Worm (Caenorhabditis elegans): ENCODE results near the gene tsp-8.

DNA sequence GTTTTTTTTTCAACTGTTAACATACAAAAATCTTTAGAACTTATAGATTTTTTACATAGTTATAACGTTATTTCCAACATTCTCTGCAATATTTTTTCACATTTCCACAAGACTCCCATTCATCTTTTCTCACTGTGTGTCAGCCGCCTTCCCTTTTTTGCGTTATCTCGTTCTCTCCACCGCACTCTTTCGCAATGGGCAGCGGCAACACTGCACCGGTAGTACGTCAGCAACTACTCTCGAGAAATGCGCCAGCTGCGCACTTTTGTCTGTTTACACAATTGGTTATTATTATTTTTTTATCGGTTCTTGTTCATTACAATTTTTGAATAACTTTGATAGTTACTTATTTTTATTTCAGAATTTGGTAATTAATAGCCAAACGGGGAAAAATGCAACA, 17.6 kb upstream of the tsp-8 start, which contains the start of gene C05G5.2:
- no peak for TF ChIP-seq ztf-11 (tag; optimal IDR thresholded peaks at IDR 0.05)
- TF ChIP-seq lsy-2 (tag; optimal IDR thresholded peaks at IDR 0.05): peak; percentile 68
- peak; percentile 42 for TF ChIP-seq ces-1 (GFP tag; optimal IDR thresholded peaks at IDR 0.05)
- no peak for TF ChIP-seq elt-1 (tag; optimal IDR thresholded peaks at IDR 0.05; ENCODE audit: borderline replicate concordance, insufficient read depth)
- TF ChIP-seq mep-1 (tag; optimal IDR thresholded peaks at IDR 0.05): peak; percentile 92
- TF ChIP-seq lin-13 (tag; optimal IDR thresholded peaks at IDR 0.05): peak; percentile 51
- peak; percentile 6 for TF ChIP-seq ceh-43 (GFP tag; optimal IDR thresholded peaks at IDR 0.05)
- no peak for TF ChIP-seq unc-39 (tag; optimal IDR thresholded peaks at IDR 0.05)
- no peak for TF ChIP-seq nhr-12 (tag; optimal IDR thresholded peaks at IDR 0.05)
- TF ChIP-seq blmp-1 (tag; optimal IDR thresholded peaks at IDR 0.05): no peak

All from whole organism, mixed stage, embryonic.